Fruit fly (Drosophila melanogaster): ENCODE data around the gene Ccp84Ab.
A peak's percentile ranks its signal among the peaks of the same experiment; 100 is the strongest.

Ccp84Ab gene

dm6 chr3R:6667245-6667644, 35.4 kb downstream of the Ccp84Ab start:
- TF ChIP-seq toe (GFP tag; optimal IDR thresholded peaks at IDR 0.05) = no peak
- TF ChIP-seq CG11617 (GFP tag; optimal IDR thresholded peaks at IDR 0.05) = no peak
- TF ChIP-seq Hr96 (GFP tag; optimal IDR thresholded peaks at IDR 0.05) = no peak
- TF ChIP-seq CG7045 (GFP tag; optimal IDR thresholded peaks at IDR 0.05) = no peak
- TF ChIP-seq Crg-1 (GFP tag; optimal IDR thresholded peaks at IDR 0.05) = no peak
- no peak for TF ChIP-seq Clk (GFP tag; optimal IDR thresholded peaks at IDR 0.05)
- TF ChIP-seq kay (GFP tag; ENCODE audit: borderline replicate concordance) = no peak
- TF ChIP-seq CG5204 (GFP tag; optimal IDR thresholded peaks at IDR 0.05) = no peak
- no peak for TF ChIP-seq CG12768 (GFP tag; optimal IDR thresholded peaks at IDR 0.05)
- no peak for TF ChIP-seq Mnt (GFP tag; optimal IDR thresholded peaks at IDR 0.05)
- no peak for TF ChIP-seq bab1 (GFP tag; optimal IDR thresholded peaks at IDR 0.05)
- TF ChIP-seq ovo (GFP tag; optimal IDR thresholded peaks at IDR 0.05) = no peak
- no peak for TF ChIP-seq CG1620 (GFP tag; optimal IDR thresholded peaks at IDR 0.05)
- TF ChIP-seq CG7101 (tag; optimal IDR thresholded peaks at IDR 0.05) = no peak
- TF ChIP-seq pad (GFP tag; optimal IDR thresholded peaks at IDR 0.05) = no peak
- no peak for TF ChIP-seq CG14711 (tag; optimal IDR thresholded peaks at IDR 0.05)
- TF ChIP-seq cnc (optimal IDR thresholded peaks at IDR 0.05) = no peak
- TF ChIP-seq cic (GFP tag; optimal IDR thresholded peaks at IDR 0.05) = no peak
- TF ChIP-seq CG33017 (tag; optimal IDR thresholded peaks at IDR 0.05) = no peak
- no peak for TF ChIP-seq tj (GFP tag; optimal IDR thresholded peaks at IDR 0.05)

DNA sequence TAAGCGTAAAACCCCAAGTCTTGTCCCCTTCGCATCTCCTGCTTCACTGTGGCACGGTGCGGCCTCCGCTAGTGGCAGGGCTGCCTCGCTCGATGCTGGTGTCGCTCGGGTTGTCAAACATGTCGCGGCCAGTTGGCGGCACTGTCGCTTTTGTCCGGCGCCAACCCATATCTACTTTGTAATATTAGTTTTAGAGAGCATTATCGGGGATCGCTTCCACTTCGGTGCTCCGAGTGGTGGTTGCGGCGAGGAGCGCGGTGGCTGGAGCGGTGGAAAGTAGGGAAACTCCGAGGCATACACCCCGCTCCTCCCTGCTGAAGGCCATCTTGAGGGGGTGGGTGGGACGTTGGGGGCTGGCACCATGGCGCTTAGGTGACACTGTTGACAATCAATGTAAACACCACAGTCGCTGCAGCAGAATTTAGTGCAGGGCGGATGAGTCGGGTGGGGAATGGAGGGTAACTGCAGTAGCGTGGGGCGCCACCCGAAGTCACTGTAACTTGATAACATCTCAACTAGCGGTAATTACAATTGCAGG, 37.5 kb downstream of the Ccp84Ab start:
- TF ChIP-seq toe (GFP tag; optimal IDR thresholded peaks at IDR 0.05) = no peak
- TF ChIP-seq Mnt (GFP tag; optimal IDR thresholded peaks at IDR 0.05) = no peak
- TF ChIP-seq bab1 (GFP tag; optimal IDR thresholded peaks at IDR 0.05) = no peak
- TF ChIP-seq cic (GFP tag; optimal IDR thresholded peaks at IDR 0.05) = no peak
- no peak for TF ChIP-seq CG11617 (GFP tag; optimal IDR thresholded peaks at IDR 0.05)
- no peak for TF ChIP-seq CG7101 (tag; optimal IDR thresholded peaks at IDR 0.05)
- TF ChIP-seq Hr96 (GFP tag; optimal IDR thresholded peaks at IDR 0.05) = no peak
- no peak for TF ChIP-seq cnc (optimal IDR thresholded peaks at IDR 0.05)
- no peak for TF ChIP-seq CG14711 (tag; optimal IDR thresholded peaks at IDR 0.05)
- TF ChIP-seq CG12768 (GFP tag; optimal IDR thresholded peaks at IDR 0.05) = no peak
- no peak for TF ChIP-seq CG1620 (GFP tag; optimal IDR thresholded peaks at IDR 0.05)
- TF ChIP-seq ovo (GFP tag; optimal IDR thresholded peaks at IDR 0.05) = no peak
- TF ChIP-seq tj (GFP tag; optimal IDR thresholded peaks at IDR 0.05) = no peak
- TF ChIP-seq Clk (GFP tag; optimal IDR thresholded peaks at IDR 0.05) = no peak
- TF ChIP-seq kay (GFP tag; ENCODE audit: borderline replicate concordance) = no peak
- no peak for TF ChIP-seq CG7045 (GFP tag; optimal IDR thresholded peaks at IDR 0.05)
- TF ChIP-seq CG33017 (tag; optimal IDR thresholded peaks at IDR 0.05) = no peak

DNA sequence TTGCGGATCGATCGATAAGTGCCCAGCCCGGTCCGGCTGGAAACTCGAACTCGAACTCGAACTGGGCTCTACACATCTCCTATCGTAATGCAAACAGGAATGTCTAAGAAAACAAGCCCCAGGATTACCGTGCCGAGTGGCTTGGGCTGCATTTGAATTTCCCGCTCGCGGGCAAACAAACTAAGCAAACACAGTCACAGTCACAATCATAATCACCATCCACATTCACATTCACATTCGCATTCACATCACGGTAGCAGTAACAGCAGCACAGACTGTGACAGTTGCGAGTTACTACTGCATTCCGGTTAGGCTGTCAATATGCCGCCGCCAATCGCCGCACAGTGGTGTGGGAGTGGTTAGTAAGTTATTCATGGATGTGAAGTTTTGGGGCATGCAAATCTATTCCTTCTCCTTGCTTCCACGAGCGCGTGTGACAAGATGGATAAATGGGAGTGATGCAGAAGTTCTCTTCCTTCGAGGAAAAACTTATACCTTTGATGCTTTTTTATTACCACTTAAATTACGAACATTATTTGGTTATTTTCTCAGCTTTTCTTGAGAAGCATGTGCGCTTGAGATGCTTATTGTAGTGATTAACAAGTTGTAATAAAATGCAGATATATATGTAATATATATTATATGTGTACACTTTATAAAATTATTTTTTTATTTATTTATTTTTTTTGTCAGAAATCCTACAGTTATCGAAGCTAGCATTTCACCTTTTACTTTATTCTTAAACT, 38.1 kb downstream of the Ccp84Ab start:
- TF ChIP-seq Clk (GFP tag; optimal IDR thresholded peaks at IDR 0.05) (no peak), cnc (optimal IDR thresholded peaks at IDR 0.05) (no peak), CG5204 (GFP tag; optimal IDR thresholded peaks at IDR 0.05) (no peak), ovo (GFP tag; optimal IDR thresholded peaks at IDR 0.05) (no peak), Mnt (GFP tag; optimal IDR thresholded peaks at IDR 0.05) (no peak), CG1620 (GFP tag; optimal IDR thresholded peaks at IDR 0.05) (no peak), CG14711 (tag; optimal IDR thresholded peaks at IDR 0.05) (no peak), CG7045 (GFP tag; optimal IDR thresholded peaks at IDR 0.05) (no peak), CG33017 (tag; optimal IDR thresholded peaks at IDR 0.05) (no peak)

DNA sequence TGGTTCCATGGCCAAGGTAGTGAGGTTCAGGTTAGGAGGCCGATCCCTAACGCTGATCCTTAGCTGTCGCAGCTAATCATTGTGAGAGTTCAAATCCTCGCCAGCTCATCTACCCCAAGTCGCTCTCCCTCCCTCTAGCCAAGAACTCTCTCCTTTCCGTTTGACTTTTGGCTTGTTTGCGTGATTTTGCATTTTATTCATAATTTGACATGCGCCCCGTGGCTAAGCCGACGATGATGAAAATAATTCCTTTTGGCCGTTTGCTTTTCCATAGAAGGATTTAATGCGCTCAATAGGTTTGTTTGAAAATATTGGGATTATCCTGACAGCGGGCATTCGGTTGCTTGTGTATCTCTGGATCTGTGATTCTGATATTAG, 39.4 kb downstream of the Ccp84Ab start:
- TF ChIP-seq Crg-1 (GFP tag; optimal IDR thresholded peaks at IDR 0.05) = no peak
- no peak for TF ChIP-seq tj (GFP tag; optimal IDR thresholded peaks at IDR 0.05)
- TF ChIP-seq bab1 (GFP tag; optimal IDR thresholded peaks at IDR 0.05) = no peak
- no peak for TF ChIP-seq CG33017 (tag; optimal IDR thresholded peaks at IDR 0.05)
- no peak for TF ChIP-seq ovo (GFP tag; optimal IDR thresholded peaks at IDR 0.05)
- no peak for TF ChIP-seq CG7101 (tag; optimal IDR thresholded peaks at IDR 0.05)
- no peak for TF ChIP-seq Mnt (GFP tag; optimal IDR thresholded peaks at IDR 0.05)
- TF ChIP-seq CG11617 (GFP tag; optimal IDR thresholded peaks at IDR 0.05) = no peak
- TF ChIP-seq CG12768 (GFP tag; optimal IDR thresholded peaks at IDR 0.05) = no peak

DNA sequence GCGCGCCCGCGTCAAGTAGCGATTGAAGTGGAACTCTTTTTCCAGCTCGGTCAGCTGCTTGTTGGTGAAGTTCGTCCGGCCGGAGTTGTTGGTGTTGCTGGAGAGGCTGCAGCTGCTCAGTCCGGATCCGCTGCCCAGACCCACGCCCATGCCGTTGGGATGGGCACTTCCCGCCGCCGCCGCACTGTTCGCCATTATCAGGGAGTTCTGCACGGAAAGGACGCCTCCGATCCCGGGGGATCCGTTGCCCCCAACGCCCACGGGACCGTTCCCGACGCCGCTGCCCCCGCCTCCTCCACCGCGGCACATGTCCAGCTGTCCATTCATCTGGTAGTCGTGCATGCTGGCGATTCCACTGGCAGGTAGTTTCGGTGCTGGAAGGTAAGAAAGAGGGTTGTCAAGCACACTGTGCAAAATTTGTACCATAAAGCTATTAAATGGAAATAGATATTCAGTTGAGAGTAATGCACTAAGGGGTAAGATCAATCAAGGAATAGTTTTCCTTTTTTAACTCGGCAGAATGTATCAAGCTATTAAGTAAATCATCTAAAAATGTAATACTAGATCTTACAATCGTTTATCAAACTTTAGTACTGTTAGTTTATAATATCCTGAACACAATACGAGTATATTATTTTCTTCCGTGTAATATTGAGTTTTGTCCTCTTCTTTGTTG, 39.9 kb downstream of the Ccp84Ab start:
- no peak for TF ChIP-seq ovo (GFP tag; optimal IDR thresholded peaks at IDR 0.05)
- no peak for TF ChIP-seq pad (GFP tag; optimal IDR thresholded peaks at IDR 0.05)
- TF ChIP-seq toe (GFP tag; optimal IDR thresholded peaks at IDR 0.05) = no peak
- no peak for TF ChIP-seq kay (GFP tag; ENCODE audit: borderline replicate concordance)
- no peak for TF ChIP-seq Crg-1 (GFP tag; optimal IDR thresholded peaks at IDR 0.05)
- no peak for TF ChIP-seq cnc (optimal IDR thresholded peaks at IDR 0.05)
- TF ChIP-seq tj (GFP tag; optimal IDR thresholded peaks at IDR 0.05) = no peak
- TF ChIP-seq CG11617 (GFP tag; optimal IDR thresholded peaks at IDR 0.05) = no peak

- TF ChIP-seq Clk (GFP tag; optimal IDR thresholded peaks at IDR 0.05) = no peak
- peak; percentile 36 for TF ChIP-seq CG14711 (tag; optimal IDR thresholded peaks at IDR 0.05)
Measured at dm6 chr3R:6659941-6660340, 42.7 kb downstream of the Ccp84Ab start, which contains the start of gene agt. agt (minus strand) TSS chr3R:6660100.
